Worm (Caenorhabditis elegans): ENCODE results near the gene Y54G11A.1.

- TF ChIP-seq pha-4 (tag; optimal IDR thresholded peaks at IDR 0.05) (no peak), nhr-237 (tag; optimal IDR thresholded peaks at IDR 0.05) (no peak), ztf-11 (tag; optimal IDR thresholded peaks at IDR 0.05) (no peak), mdl-1 (tag; optimal IDR thresholded peaks at IDR 0.05) (no peak), snpc-4 (tag; optimal IDR thresholded peaks at IDR 0.05) (no peak), nhr-28 (tag; optimal IDR thresholded peaks at IDR 0.05) (no peak), nhr-23 (tag; optimal IDR thresholded peaks at IDR 0.05) (no peak), pqm-1 (tag; optimal IDR thresholded peaks at IDR 0.05) (no peak), zag-1 (tag; optimal IDR thresholded peaks at IDR 0.05) (no peak)
Measured at ce11 chrII:14294390-14294789, 25.4 kb upstream of the Y54G11A.1 start.
